Fruit fly (Drosophila melanogaster) ovary, adult (tissue): Measurements from ENCODE around the gene dsf.

Experiments
- CG17801 ChIP-seq: fragments of 200-800 bp; optimal IDR thresholded peaks from 2 replicates; lab custom pipeline; 2019; ENCODE audit warnings: missing biosample characterization, mild to moderate bottlenecking, missing genetic modification characterization, moderate library complexity; ENCODE audit not compliant: partially characterized antibody

dsf gene

DNA sequence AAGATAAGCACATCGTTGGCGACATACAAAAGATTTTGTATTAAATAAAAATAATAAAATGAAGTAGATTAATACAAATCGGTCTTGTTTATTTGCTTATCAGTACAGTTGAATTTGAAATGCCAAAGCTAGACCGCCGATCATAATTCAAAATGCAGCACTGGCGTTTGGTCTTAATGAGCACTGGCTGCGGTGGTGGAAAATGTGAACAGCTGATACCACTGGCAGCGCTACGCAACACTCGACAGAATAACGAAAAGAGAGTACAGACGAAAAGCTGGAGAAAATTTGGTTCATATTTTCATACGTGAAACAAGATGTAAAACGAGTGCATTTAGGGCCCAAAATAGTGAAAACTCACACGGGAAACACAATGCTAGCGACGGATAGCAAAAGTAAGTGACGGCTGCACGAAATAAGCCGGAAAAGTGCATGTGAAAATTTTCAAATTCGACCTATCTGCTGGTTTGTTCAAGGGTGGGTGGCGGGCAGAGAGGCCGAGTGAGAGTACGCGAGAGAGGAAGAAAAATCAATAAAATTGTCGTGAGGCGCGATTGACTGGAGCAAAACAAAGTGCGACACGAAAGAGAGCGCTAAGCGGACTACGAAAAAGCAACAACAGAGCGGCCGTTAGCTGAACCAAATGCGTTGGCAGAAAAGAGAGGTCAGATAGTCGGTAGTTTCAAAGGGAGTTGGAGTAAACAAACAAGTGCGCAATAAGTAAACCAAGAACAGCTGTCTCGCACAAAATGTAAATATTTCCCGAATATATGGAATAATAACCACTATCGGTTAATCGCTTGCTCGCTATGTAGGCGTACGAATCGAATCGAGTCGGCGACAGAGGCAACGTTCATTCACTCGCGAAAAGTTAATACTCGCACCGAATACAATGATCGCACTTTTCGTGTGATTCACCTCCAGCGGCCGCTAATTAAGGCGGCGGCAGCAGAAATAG, 18.6 kb upstream of the dsf start, which contains the start of gene bchs:
TSS of gene bchs (plus strand) at position 277 of the 958 bp plus-strand sequence.
- TF ChIP-seq CG17801 (GFP tag; lab: Kevin White, UChicago): no peak

DNA sequence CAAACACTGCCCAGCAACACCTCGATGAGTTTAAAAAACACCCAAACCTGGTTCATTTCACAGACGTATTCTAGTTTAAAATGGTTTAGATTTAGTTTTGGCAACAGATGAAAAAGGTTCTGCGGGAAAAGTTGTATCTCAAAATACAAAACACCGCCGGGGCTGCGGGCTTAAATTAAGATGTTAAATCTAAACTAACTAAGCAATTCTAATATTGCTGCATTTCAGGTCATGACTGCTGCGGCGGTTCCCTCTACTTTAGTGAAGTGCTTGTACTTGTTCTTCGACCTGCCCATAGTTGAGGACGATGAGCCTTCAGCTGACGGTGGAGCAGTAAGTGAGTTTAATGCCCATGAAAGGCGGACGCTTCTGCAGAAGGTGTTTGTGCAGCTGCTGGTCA, 15.5 kb upstream of the dsf start, which contains the start of gene CG14000:
TSS of gene CG14000 (minus strand) at position 101 of the 400 bp plus-strand sequence.
- TF ChIP-seq CG17801 (GFP tag; lab: Kevin White, UChicago): no peak

DNA sequence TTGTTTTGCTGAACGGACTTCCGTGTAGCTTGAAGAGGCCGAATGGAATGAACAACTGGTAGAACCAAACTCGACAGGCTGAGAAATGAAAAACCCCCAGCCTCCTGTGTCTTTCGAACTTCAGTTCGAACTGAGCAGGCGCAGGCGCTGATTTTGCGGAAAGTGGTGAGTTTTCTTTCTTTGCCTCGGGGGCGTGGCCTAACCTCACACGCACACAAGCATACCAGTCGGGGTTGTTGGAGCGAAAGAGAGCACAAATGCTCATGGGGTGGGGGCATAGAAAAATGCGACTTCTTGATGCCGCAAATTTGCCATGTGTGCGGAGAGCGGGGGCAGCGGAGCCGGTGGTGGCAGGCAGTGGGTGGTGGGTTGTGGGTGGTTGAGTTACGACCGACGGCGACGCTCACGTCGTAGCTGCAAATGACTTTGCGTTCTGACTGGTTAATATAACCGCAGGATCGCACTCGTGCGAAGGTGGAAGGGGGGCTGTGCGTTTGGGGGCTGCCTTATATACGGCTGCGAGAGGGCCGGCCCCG, 2.1 kb upstream of the dsf start, which contains the start of gene CG9016:
TSS of gene CG9016 (minus strand) at position 51 of the 536 bp plus-strand sequence.
- no peak for TF ChIP-seq CG17801 (GFP tag; lab: Kevin White, UChicago)

DNA sequence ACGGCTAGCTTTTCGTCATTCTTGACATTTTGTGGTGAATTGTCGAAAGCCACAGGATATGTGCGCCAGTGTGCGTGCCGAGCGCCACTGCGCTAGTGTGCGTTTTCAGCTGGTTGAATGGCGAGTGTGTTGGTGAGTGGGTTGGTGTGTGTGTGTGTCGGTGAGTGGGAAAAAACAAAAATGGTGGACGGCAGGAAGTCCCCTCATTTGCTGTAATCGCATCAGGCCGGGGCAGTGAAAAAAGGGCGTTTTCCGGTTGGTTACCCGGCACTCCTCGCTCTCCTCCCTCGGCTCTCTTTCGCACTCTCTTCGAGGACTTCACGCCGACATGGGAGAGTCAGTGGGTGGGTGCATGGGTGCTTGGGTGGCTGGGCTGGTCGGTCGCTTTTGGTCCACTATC, 573 bp upstream of the dsf start:
- no peak for TF ChIP-seq CG17801 (GFP tag; lab: Kevin White, UChicago)

DNA sequence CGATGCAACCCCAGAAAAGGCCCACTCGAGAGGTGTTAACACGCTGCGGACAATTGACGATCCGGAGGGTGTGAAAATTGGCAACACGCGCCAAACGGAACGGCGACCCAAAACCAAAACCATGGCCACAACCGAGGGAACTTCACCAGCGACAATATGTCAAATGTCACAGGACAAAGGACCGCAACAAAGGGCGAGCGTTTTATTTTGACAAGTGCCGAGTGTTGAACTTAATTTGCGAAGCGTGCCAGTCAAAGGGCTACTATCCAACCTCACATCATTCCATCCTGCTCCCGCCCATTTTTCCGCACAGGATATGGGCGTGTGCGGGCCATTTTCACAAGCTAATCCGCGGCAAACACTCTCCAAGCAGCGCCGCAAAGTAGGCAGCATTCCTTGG, 1.6 kb downstream of the dsf start:
- TF ChIP-seq CG17801 (GFP tag; lab: Kevin White, UChicago): no peak

DNA sequence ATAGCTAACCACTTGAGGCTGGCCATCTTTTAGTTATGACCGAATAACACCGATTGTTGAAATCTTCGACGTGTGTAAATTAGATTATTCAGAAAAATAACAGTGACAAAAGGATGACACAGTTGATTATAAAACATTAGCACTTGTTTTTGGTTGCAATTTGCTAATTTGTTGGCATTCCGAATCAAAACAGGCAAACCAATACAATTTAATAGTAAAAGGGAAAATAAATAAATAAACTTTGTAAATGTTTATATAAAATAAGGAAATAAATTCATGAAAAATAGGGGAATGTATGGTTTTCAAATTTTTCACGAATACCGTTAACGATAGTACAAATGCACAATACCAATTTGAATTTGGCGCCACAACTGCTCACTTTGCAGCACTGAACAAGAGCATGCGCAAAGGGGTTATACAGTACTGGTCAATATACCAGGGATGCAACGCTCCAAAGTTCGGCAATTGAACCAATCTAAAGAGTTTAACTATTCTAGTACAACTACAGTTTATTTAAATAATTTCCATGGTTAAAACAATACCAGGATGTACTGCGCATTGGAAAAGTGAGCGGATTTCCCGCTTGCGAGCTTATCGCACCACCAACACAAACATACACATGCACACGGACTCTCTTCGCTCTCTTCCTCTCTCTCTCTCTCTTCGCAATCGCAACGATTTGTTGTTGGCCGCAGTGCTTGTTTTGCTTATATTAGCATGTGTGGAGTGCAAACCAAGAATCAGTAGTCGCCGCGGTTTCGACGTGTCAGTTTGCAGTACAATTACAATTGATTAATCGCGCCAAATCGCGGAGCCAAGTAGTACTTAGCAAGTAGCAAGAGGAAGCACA, 17.7 kb downstream of the dsf start, which contains the start of the genes Sfp26Ad and Gpdh1:
TSS of gene Sfp26Ad (minus strand) at position 76 of the 850 bp plus-strand sequence.
TSS of gene Gpdh1 (plus strand) at position 415 of the 850 bp plus-strand sequence.
- peak; percentile 80 for TF ChIP-seq CG17801 (GFP tag; lab: Kevin White, UChicago)

DNA sequence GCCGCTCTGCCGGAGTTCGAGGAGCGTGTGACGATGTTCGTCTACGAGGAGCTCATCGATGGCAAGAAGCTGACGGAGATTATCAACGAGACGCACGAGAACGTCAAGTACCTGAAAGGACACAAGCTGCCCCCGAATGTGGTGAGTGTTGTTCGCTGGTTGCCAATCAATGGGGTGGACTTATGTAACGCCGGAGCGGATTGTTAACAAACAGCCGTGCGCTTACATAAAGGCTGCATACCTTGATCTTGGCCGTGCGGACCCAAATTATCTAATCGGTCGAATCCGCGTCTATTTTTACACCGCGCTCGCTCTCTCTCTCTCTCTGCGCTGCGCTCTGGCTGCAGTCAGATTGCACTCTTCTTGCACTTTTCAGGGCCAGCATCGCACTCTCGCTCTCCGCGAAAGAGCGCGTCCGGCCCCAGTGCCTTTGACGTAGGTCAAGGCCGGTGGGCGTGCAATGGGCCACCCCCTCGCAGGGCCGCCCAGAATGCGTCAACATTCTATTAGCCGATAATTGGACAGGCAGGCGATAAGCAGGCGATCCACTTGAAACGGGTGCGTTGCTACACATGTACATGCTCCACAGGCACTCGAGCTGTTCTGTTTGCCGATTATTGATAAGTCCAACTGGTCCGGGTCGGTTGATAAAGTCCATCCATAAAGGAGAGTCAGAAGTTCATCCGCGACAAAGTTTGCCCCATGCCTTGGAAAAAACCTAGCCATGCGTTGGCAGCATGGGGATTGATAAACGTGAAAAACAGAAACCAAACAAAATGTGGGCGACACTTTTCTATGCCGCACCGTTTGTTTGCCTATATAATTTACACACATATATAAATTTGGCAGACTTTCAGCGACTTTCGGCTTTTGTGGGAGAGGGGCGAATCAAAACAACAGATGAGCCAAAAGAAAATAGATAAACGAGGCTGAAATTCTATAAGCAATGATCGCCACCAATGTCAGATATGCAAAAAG, 18.9 kb downstream of the dsf start:
- TF ChIP-seq CG17801 (GFP tag; lab: Kevin White, UChicago): no peak

DNA sequence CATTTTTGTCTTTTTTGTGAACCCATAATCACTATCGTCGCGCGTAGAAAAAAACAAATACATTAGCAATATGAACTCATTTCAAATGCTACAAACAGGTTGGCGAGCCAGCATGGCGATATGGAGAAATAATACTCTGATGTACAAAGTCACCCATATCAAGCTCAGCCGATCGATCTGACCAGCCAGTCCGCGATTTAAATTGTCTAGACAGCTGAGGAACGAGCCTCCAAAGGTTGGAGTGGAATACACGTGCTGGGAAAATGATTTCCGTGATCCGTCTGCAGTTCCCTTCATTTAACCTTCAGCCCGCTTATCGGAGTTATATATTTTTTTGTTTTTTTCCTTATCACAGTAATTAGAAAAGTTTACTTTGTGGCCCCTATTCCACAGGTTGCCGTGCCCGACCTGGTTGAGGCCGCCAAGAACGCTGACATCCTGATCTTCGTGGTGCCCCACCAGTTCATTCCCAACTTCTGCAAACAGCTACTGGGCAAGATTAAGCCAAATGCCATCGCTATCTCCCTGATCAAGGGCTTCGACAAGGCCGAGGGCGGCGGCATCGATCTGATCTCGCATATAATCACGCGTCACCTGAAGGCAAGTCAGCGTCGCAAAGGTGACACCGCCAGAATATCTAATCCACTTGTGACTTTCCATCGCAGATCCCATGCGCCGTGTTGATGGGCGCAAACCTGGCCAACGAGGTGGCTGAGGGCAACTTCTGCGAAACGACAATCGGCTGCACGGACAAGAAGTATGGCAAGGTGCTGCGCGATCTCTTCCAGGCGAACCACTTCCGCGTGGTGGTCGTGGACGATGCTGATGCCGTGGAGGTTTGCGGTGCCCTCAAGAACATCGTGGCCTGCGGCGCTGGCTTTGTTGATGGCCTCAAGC, 20.2 kb downstream of the dsf start:
- no peak for TF ChIP-seq CG17801 (GFP tag; lab: Kevin White, UChicago)

DNA sequence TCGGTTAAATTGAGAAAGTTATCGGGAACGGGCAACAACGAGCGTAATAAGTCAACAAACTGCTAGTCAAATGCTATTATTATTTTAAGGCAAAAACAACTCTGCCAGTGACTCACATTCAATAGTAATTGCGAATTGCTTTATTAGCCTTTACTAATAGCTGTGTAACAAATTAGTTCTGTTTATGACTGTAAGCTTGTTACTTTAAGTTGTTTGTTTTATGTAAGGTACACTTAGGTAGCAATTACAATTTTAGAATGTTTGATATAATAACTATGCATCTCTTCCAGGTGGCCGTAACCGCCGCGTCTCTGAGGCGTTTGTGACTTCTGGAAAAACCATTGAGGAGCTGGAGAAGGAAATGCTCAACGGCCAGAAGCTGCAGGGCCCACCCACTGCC, 21.0 kb downstream of the dsf start:
- TF ChIP-seq CG17801 (GFP tag; lab: Kevin White, UChicago): peak; percentile 50

DNA sequence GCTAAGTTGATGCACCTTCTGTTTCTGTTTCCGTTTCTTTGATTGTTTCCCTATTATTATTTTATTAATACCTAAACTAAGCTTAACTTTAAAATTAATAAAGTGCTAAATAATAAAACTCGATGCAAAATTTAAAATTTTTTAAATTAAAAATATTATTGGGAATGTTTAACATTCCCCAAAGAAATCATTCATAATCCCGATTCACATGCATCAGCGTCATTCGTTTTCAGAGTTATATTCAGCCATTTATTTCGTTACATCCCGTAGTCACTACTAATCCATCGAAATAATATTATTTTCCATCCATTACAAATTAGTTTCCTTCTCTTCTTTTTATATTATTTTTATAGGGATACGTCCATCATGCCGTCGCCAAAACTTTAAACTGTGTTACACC, 21.8 kb downstream of the dsf start:
- TF ChIP-seq CG17801 (GFP tag; lab: Kevin White, UChicago): no peak

DNA sequence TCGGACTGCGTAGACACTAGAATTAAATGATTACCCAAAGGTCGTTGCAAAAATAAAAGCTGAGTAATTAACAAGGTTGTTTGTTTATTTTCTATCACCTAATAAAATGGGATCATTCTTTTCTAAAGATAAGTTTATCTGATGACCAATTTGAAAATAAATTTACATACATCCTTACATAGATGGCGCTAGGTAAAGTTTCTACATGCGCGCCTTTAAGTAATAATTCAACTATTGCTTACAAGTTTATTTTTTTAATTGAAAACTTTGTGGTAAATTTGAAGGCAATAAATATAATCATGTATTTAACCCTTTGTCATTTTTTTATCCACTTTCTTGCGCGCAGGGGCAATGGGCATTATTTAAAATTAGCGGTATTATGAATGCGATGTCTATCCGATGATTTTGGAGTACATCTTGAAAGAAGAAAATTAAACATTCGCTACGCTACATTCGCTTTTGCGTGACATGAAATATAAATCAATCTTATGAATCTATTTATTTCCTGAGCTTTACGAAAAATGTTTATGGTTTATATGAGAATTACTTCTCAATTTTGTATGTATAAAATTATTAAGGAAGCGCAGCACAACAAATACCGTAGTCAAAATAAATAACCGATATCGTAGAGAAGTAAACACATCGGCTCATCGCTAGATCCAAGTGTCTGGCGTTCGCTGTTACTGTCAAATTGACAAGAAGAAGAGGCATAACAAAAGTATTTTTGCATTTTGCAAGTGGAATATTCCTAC, 23.2 kb downstream of the dsf start, which contains the start of gene CG9044:
TSS of gene CG9044 (plus strand) at position 676 of the 752 bp plus-strand sequence.
- TF ChIP-seq CG17801 (GFP tag; lab: Kevin White, UChicago): peak; percentile 9

DNA sequence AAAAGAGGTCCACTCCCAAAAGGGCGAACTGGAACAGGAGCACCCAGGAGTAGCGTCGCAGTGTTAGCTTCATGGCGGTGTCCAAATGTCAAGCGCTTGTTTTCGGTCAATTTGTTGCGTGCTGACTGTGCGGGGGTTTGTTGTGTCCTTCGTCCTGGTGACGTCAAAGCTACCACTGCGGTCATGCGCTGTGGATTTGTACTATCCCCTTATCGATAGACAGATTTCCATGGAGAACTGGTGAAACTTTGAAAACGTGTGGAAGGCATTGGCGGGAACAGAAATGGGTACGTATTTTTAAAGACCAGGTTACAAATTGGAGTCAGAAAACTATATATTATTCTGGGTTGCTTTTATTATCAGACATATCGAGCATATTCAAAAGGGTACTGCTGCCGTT, 30.4 kb downstream of the dsf start, which contains the start of gene CG13999:
TSS of gene CG13999 (minus strand) at position 314 of the 400 bp plus-strand sequence.
- TF ChIP-seq CG17801 (GFP tag; lab: Kevin White, UChicago): no peak
